Fruit fly (Drosophila melanogaster) S2 (cell line): ENCODE measurements around the gene CG42692.

Source experiments
- CG8478 ChIP-seq: fragments of >200 bp; optimal IDR thresholded peaks from 2 replicates; lab custom pipeline; 2018
- CTCF ChIP-seq, 2 experiments: fragments of >200 bp; optimal IDR thresholded peaks; 2 replicates each; lab custom pipeline; 2018

DNA sequence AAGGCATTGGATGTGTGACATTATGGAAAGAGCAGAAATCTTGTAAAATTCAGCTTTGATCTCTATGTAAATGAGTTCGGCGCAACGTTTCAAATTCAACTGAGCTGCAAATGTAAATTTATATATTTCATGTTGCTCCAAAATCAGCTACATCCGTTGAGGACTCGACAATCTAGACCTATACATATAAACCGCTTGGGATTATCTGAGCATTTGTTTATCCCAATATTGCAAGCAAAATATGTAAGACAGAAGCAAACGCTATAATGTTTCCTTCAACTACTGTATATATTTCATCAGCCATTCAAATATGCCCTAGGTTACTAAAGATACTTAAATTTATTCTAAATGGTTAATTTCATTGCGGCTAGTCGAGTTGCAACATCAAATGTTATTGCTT, 31.2 kb upstream of the CG42692 start, which contains the start of gene NimC1:
- TF ChIP-seq CTCF (optimal IDR thresholded peaks at IDR 0.05; lab: Kevin White, UChicago) (no peak), CG8478 (no peak)
